Fruit fly (Drosophila melanogaster): ENCODE results near the gene Bre1.

Gene Bre1

DNA sequence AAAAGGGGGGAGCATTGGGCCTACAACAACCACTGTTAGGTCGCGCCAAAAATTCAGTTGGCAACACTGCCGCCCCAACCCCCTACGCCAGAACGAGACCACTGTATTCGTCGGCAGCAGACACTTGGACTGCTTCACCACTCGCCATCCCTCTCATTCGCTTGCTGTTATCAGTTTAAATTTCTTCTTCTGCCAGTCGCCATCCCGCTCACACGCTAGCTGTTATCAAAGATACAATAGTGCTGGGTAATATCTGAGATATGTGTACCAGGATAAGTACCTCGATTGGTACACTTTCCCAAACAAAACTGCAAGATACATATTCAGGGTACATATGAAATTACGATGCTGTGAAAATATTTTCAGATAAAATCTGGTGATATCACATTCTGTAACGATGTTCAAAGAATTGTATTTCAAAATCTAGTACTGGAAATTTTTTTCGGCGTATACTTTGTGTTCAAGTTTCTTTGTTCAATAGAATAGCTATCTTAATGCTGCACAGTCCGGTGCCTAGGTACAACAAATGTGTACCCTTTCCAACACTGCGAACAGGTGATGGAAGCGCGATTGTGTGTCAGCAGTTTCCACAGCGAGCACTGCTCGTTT, 23.1 kb downstream of the Bre1 start (continued):
- TF ChIP-seq HmgD (GFP tag; optimal IDR thresholded peaks at IDR 0.05) = peak; percentile 85
- TF ChIP-seq otp (GFP tag; IDR thresholded peaks at IDR 0.05) = peak; percentile 6; the same call in 1 of the 3 replicates
- TF ChIP-seq ab (GFP tag; optimal IDR thresholded peaks at IDR 0.05) = peak; percentile 19
- no peak for TF ChIP-seq ro (GFP tag; IDR thresholded peaks at IDR 0.05)
- TF ChIP-seq pan (optimal IDR thresholded peaks at IDR 0.05) = no peak
- no peak for TF ChIP-seq pan (GFP tag; optimal IDR thresholded peaks at IDR 0.05 in 1 of 2, IDR thresholded peaks at IDR 0.05 in 1 of 2)
- 0 out of 2 replicates have a peak, but pooled peaks have one; percentile 24 for TF ChIP-seq Dref (GFP tag; IDR thresholded peaks at IDR 0.05)
- TF ChIP-seq nom (GFP tag; optimal IDR thresholded peaks at IDR 0.05) = peak; percentile 58
- peak; percentile 75 for TF ChIP-seq tin (GFP tag; optimal IDR thresholded peaks at IDR 0.05)
- peak; percentile 35 for TF ChIP-seq CG15073 (GFP tag; optimal IDR thresholded peaks at IDR 0.05)
- TF ChIP-seq CG2712 (tag; optimal IDR thresholded peaks at IDR 0.05) = peak; percentile 87
- peak; percentile 46 for TF ChIP-seq CG5245 (GFP tag; optimal IDR thresholded peaks at IDR 0.05)
- peak in 1 of 3 experiments; percentile 82 for TF ChIP-seq lola (GFP tag; optimal IDR thresholded peaks at IDR 0.05)
- no peak for TF ChIP-seq rib (GFP tag; IDR thresholded peaks at IDR 0.05)
- no peak; the same call in 1 of the 2 replicates for TF ChIP-seq onecut (GFP tag; IDR thresholded peaks at IDR 0.05)
- peak; percentile 91 for TF ChIP-seq CG30403 (GFP tag; optimal IDR thresholded peaks at IDR 0.05)
- peak; percentile 69 for TF ChIP-seq Rfx (GFP tag; IDR thresholded peaks at IDR 0.05)
- TF ChIP-seq CG12391 (tag; optimal IDR thresholded peaks at IDR 0.05) = peak; percentile 89
- TF ChIP-seq pnt (GFP tag; optimal IDR thresholded peaks at IDR 0.05) = peak; percentile 80
- TF ChIP-seq CG10321 (GFP tag; IDR thresholded peaks at IDR 0.05) = peak; percentile 100
- TF ChIP-seq CG43689 (GFP tag; IDR thresholded peaks at IDR 0.05) = 0 out of 2 replicates have a peak, but pooled peaks have one; percentile 22
- no peak for TF ChIP-seq lov (optimal IDR thresholded peaks at IDR 0.05)
- TF ChIP-seq lov (GFP tag; IDR thresholded peaks at IDR 0.05) = peak; percentile 49; the same call in 1 of the 3 replicates
- TF ChIP-seq esg (GFP tag; conservative IDR thresholded peaks at IDR 0.05) = peak; percentile 81
- peak; percentile 57; the same call in 1 of the 2 replicates for TF ChIP-seq CG31224 (GFP tag; IDR thresholded peaks at IDR 0.05)
- peak; percentile 90 for TF ChIP-seq org-1 (GFP tag; optimal IDR thresholded peaks at IDR 0.05)
- no peak for TF ChIP-seq Lim3 (GFP tag; IDR thresholded peaks at IDR 0.05)
- no peak for TF ChIP-seq Kr (GFP tag; optimal IDR thresholded peaks at IDR 0.05)
- peak; percentile 49 for TF ChIP-seq CG4282 (GFP tag; optimal IDR thresholded peaks at IDR 0.05)
- TF ChIP-seq CG5953 (GFP tag; IDR thresholded peaks at IDR 0.05) = peak; percentile 31; the same call in 1 of the 2 replicates
- peak; percentile 46; the same call in 1 of the 2 replicates for TF ChIP-seq NFAT (GFP tag; IDR thresholded peaks at IDR 0.05)
- peak; percentile 98 for TF ChIP-seq CG1832 (GFP tag; optimal IDR thresholded peaks at IDR 0.05)
- peak; percentile 41; the same call in 1 of the 2 replicates for TF ChIP-seq Taf1 (GFP tag; IDR thresholded peaks at IDR 0.05)
- TF ChIP-seq fd3F (GFP tag; optimal IDR thresholded peaks at IDR 0.05) = peak; percentile 80
- no peak for TF ChIP-seq CG14860 (GFP tag; IDR thresholded peaks at IDR 0.05; ENCODE audit: partially characterized antibody)
- peak; percentile 91 for TF ChIP-seq Hmr (GFP tag; optimal IDR thresholded peaks at IDR 0.05)
- no peak; the same call in 1 of the 2 replicates for TF ChIP-seq ara (GFP tag; IDR thresholded peaks at IDR 0.05)
- peak; percentile 94 for TF ChIP-seq CG10543 (GFP tag; optimal IDR thresholded peaks at IDR 0.05)
- TF ChIP-seq btn (GFP tag; optimal IDR thresholded peaks at IDR 0.05) = peak; percentile 49
- peak; percentile 89 for TF ChIP-seq Meics (GFP tag; optimal IDR thresholded peaks at IDR 0.05)
- TF ChIP-seq gcm (GFP tag; optimal IDR thresholded peaks at IDR 0.05) = peak; percentile 81
- no peak for TF ChIP-seq CG15011 (GFP tag; optimal IDR thresholded peaks at IDR 0.05)
- no peak for TF ChIP-seq gsb-n (tag; optimal IDR thresholded peaks at IDR 0.05)
- peak; percentile 76 for TF ChIP-seq CG10654 (GFP tag; optimal IDR thresholded peaks at IDR 0.05)
- peak; percentile 38 for TF ChIP-seq jing (GFP tag; optimal IDR thresholded peaks at IDR 0.05)
- peak; percentile 65 for TF ChIP-seq gcm2 (GFP tag; optimal IDR thresholded peaks at IDR 0.05)
- peak; percentile 64 for TF ChIP-seq dm (GFP tag; optimal IDR thresholded peaks at IDR 0.05)
- peak; percentile 79 for TF ChIP-seq CG9609 (GFP tag; optimal IDR thresholded peaks at IDR 0.05)
- TF ChIP-seq CG4404 (GFP tag; IDR thresholded peaks at IDR 0.05) = peak; percentile 27; the same call in 1 of the 2 replicates
- TF ChIP-seq Camta (GFP tag; optimal IDR thresholded peaks at IDR 0.05) = peak; percentile 83

All from whole organism, embryonic.